Worm (Caenorhabditis elegans) whole organism, midembryonic: ENCODE measurements around the gene ZC239.13.
"Not testable (repeated sequence)": the region's sequence is repeated elsewhere in the genome, so short reads cannot be mapped to it uniquely, and the experiment has no call there.

Experiments
- T22C8.4 ChIP-seq: fragments of 200-800 bp; sonication (Bioruptor generic); IDR thresholded peaks from 2 replicates; pipeline ENCODE4 v1.3.6; 2022; ENCODE audit warnings: missing genetic modification characterization, missing compliant biosample characterization
- cog-1 ChIP-seq: sonication (generic microtip); optimal IDR thresholded peaks from 2 replicates; lab custom pipeline; 2016; ENCODE audit warnings: missing genetic modification characterization, missing compliant biosample characterization
- flt-1 ChIP-seq: fragments of 200-800 bp; sonication (Bioruptor generic); IDR thresholded peaks from 2 replicates; pipeline ENCODE4 v1.3.6; 2022; ENCODE audit warnings: missing genetic modification characterization, missing compliant biosample characterization
- klf-2 ChIP-seq: fragments of 200-800 bp; sonication (Bioruptor generic); conservative IDR thresholded peaks from 2 replicates; pipeline ENCODE4 v1.3.6; 2022; ENCODE audit warnings: missing genetic modification reagents, missing genetic modification characterization, missing compliant biosample characterization
- med-1 ChIP-seq: sonication (generic microtip); optimal IDR thresholded peaks from 2 replicates; lab custom pipeline; 2017; ENCODE audit warnings: missing genetic modification characterization, mild to moderate bottlenecking, missing compliant biosample characterization, antibody characterized with exemption, missing genetic modification reagents; ENCODE audit not compliant: insufficient read depth
- ref-1 ChIP-seq: fragments of 200-800 bp; sonication (Bioruptor generic); conservative IDR thresholded peaks from 2 replicates; pipeline ENCODE4 v1.3.6; 2022; ENCODE audit warnings: missing genetic modification reagents, missing genetic modification characterization, missing compliant biosample characterization
- tab-1 ChIP-seq: fragments of 200-800 bp; sonication (Bioruptor generic); IDR thresholded peaks from 2 replicates; pipeline ENCODE4 v1.3.6; 2022; ENCODE audit warnings: missing genetic modification characterization, missing compliant biosample characterization
- ztf-23 ChIP-seq: fragments of 200-800 bp; sonication (Bioruptor generic); IDR thresholded peaks from 2 replicates; pipeline ENCODE4 v1.3.6; 2022; ENCODE audit warnings: missing genetic modification reagents, missing genetic modification characterization, missing compliant biosample characterization
- ztf-29 ChIP-seq: fragments of 200-800 bp; sonication (Bioruptor generic); IDR thresholded peaks from 2 replicates; pipeline ENCODE4 v1.3.6; 2022; ENCODE audit warnings: missing genetic modification reagents, missing genetic modification characterization, missing compliant biosample characterization

Gene ZC239.13

ce11 chrII:3189038-3189437 is 33.6 kb downstream of the ZC239.13 start, which contains the start of gene Y27F2A.11:
TSS of gene Y27F2A.11 (plus strand) at chrII:3189338.
- TF ChIP-seq T22C8.4, tab-1, ztf-29 (GFP tag; lab: Robert Waterston, UW): not testable (repeated sequence)

ce11 chrII:3185848-3186247 is 36.8 kb downstream of the ZC239.13 start:
- TF ChIP-seq ztf-29 (GFP tag; lab: Robert Waterston, UW) (no peak), T22C8.4 (GFP tag; lab: Robert Waterston, UW) (no peak), klf-2 (GFP tag; lab: Robert Waterston, UW) (no peak), med-1 (GFP tag; lab: Kevin White, UChicago) (no peak), cog-1 (no peak), flt-1 (GFP tag; lab: Robert Waterston, UW) (no peak), ref-1 (GFP tag; lab: Robert Waterston, UW) (no peak), tab-1 (GFP tag; lab: Robert Waterston, UW) (no peak), ztf-23 (GFP tag; lab: Robert Waterston, UW) (no peak)

- TF ChIP-seq T22C8.4, ref-1, ztf-23 (GFP tag; lab: Robert Waterston, UW): not testable (repeated sequence)
These were observed 37.8 kb downstream of the ZC239.13 start, which contains the start of gene sri-78 for ce11 chrII:3184858-3185257. TSS of gene sri-78 (plus strand) at chrII:3185158.

- not testable (repeated sequence) for TF ChIP-seq ref-1, tab-1, ztf-29 (GFP tag; lab: Robert Waterston, UW)
These were observed 39.3 kb downstream of the ZC239.13 start, which contains the start of the genes Y27F2A.6 and Y27F2A.8 for ce11 chrII:3183300-3183840. TSS of gene Y27F2A.6 (minus strand) at chrII:3183400. TSS of gene Y27F2A.8 (plus strand) at chrII:3183790.

- TF ChIP-seq ztf-23, ztf-29, T22C8.4 (GFP tag; lab: Robert Waterston, UW): not testable (repeated sequence)
These were observed 45.0 kb downstream of the ZC239.13 start, which contains the start of gene sri-40 for ce11 chrII:3177663-3178062. TSS of gene sri-40 (plus strand) at chrII:3177963.
